Fruit fly (Drosophila melanogaster): ENCODE data around the gene Root.

The Root gene

DNA sequence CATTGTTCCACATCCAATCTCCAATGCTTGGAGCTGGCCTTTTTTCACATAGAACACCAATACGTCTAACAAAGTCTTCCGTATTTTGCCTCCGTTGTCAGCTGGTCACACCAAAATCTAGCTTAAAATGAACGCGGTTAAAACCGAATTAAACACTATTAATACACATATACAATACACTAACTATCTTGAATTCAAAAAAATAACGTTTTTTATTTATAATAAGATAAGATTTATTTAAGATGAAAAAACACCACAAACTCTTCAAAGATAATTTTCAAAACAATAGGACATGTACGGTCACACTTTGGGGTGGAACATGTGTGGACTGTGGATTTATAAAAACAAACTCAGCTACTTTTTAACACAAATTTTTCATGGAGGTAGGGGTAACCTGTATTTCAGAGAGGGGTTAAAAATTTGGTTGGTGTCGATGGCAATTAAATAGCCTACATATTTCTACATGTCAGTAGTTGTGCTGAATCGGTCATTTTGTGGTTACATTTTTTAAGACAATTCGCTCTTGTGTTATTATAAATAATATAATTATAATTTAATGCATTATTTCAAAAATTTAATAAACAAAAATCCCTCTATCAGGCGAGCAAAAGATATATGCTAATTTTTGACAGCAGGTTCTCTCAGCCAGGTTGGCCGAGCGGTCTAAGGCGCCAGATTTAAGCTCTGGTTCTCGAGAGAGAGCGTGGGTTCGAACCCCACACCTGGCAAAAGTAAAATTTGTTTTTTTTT lies 591 bp upstream of the Root start, which contains the start of gene CG13605 (continued):
- TF ChIP-seq Blimp-1 (GFP tag; optimal IDR thresholded peaks at IDR 0.05) (peak; percentile 18), Met (GFP tag; optimal IDR thresholded peaks at IDR 0.05) (peak; percentile 71), Hr39 (GFP tag; optimal IDR thresholded peaks at IDR 0.05) (peak; percentile 67), CG6163 (GFP tag; IDR thresholded peaks at IDR 0.05) (peak; percentile 60; the same call in 2 of the 3 replicates), fkh (GFP tag; optimal IDR thresholded peaks at IDR 0.05) (peak; percentile 6), salr (GFP tag; optimal IDR thresholded peaks at IDR 0.05) (peak in 1 of 2 experiments; percentile 5), lz (GFP tag; optimal IDR thresholded peaks at IDR 0.05) (peak; percentile 53), OdsH (GFP tag; optimal IDR thresholded peaks at IDR 0.05) (peak; percentile 76), CG8632 (GFP tag; optimal IDR thresholded peaks at IDR 0.05) (peak; percentile 62), Ets21C (GFP tag; optimal IDR thresholded peaks at IDR 0.05) (peak; percentile 37), Ets96B (tag; optimal IDR thresholded peaks at IDR 0.05) (peak; percentile 48), Hr38 (GFP tag; optimal IDR thresholded peaks at IDR 0.05) (no peak), Sox102F (GFP tag; optimal IDR thresholded peaks at IDR 0.05) (peak; percentile 71), CG4318 (GFP tag; optimal IDR thresholded peaks at IDR 0.05) (peak; percentile 43), dac (GFP tag; optimal IDR thresholded peaks at IDR 0.05) (peak; percentile 25), vri (GFP tag; optimal IDR thresholded peaks at IDR 0.05) (peak; percentile 65), CG10669 (GFP tag; optimal IDR thresholded peaks at IDR 0.05) (peak; percentile 33), CG6854 (GFP tag; optimal IDR thresholded peaks at IDR 0.05) (peak; percentile 69), Eip75B (GFP tag; optimal IDR thresholded peaks at IDR 0.05) (peak; percentile 51), CG9139 (GFP tag; optimal IDR thresholded peaks at IDR 0.05) (no peak), Lpt (GFP tag; optimal IDR thresholded peaks at IDR 0.05) (peak; percentile 33), CG7368 (GFP tag; optimal IDR thresholded peaks at IDR 0.05) (peak; percentile 57), dsx (GFP tag; optimal IDR thresholded peaks at IDR 0.05; ENCODE audit: poor library complexity, severe bottlenecking) (peak; percentile 81), CG32006 (GFP tag; optimal IDR thresholded peaks at IDR 0.05) (peak; percentile 66), fd85E (GFP tag; optimal IDR thresholded peaks at IDR 0.05) (peak; percentile 40)

DNA sequence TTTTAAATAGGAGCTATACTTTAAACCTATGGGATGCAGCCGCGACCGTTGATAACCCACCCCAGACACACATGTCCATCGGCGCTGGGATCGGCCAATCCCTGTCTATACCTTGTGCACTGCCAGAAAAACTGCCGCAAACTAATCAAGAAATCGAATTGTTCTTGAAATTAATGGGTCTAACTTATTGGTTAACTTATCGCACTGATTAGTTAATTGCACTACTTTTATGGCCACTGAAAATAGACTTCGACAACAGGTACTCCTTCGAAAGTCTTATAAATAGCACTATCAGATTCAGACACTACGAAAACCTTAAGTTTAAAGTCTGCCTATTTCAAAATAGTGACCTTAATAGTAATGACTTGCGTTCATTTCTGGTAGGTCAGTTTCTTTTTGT lies 3.1 kb downstream of the Root start, which contains the start of gene CG13607:
Gene CG13607, minus strand, starts transcription at position 143 of the 400 bp plus-strand sequence.
- TF ChIP-seq Smox (GFP tag; optimal IDR thresholded peaks at IDR 0.05) (no peak), esn (GFP tag; optimal IDR thresholded peaks at IDR 0.05) (peak; percentile 1), svp (GFP tag) (peak; percentile 89), Eip78C (GFP tag) (peak; percentile 67), CG32006 (GFP tag; optimal IDR thresholded peaks at IDR 0.05) (peak; percentile 45)

DNA sequence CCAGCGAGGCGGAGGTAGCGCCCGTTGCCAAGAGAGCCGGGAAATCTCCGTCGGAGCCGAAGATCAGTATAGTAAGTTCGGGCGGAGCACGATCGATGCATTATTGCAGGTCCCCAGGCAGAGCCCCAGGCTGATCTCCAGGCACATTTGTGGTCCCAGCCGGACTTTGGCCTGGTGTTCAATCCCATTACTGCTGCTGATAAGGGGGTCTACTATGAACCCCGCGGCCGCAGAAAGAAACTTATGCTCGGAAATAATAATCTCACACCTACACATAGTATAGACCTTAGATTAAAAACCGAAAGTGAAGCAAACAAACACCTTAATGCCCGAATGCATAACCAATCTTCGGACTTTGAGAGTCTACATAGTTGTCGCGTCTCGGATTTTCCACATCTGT lies 3.9 kb downstream of the Root start:
- TF ChIP-seq esn (GFP tag; optimal IDR thresholded peaks at IDR 0.05) (no peak), dac (GFP tag; optimal IDR thresholded peaks at IDR 0.05) (no peak), fd59A (GFP tag; optimal IDR thresholded peaks at IDR 0.05) (no peak), CG3032 (tag; optimal IDR thresholded peaks at IDR 0.05) (no peak), CG6276 (GFP tag; optimal IDR thresholded peaks at IDR 0.05) (peak; percentile 59), CG6808 (GFP tag; optimal IDR thresholded peaks at IDR 0.05) (peak; percentile 67), net (GFP tag; optimal IDR thresholded peaks at IDR 0.05) (no peak), Sox14 (GFP tag; optimal IDR thresholded peaks at IDR 0.05) (no peak), Smox (GFP tag; optimal IDR thresholded peaks at IDR 0.05) (no peak), CG9139 (GFP tag; optimal IDR thresholded peaks at IDR 0.05) (peak; percentile 33), CG10669 (GFP tag; optimal IDR thresholded peaks at IDR 0.05) (peak; percentile 16), OdsH (GFP tag; optimal IDR thresholded peaks at IDR 0.05) (no peak), Sox102F (GFP tag; optimal IDR thresholded peaks at IDR 0.05) (no peak), salr (GFP tag; optimal IDR thresholded peaks at IDR 0.05) (no peak), spab (GFP tag; optimal IDR thresholded peaks at IDR 0.05) (peak; percentile 12), svp (GFP tag) (peak; percentile 98), ss (GFP tag; optimal IDR thresholded peaks at IDR 0.05) (peak; percentile 67 to 68), acj6 (GFP tag; optimal IDR thresholded peaks at IDR 0.05) (no peak), Hr38 (GFP tag; optimal IDR thresholded peaks at IDR 0.05) (no peak), CG15336 (GFP tag; IDR thresholded peaks at IDR 0.05) (0 out of 2 replicates have a peak, but pooled peaks have one; percentile 16), CG16779 (tag; optimal IDR thresholded peaks at IDR 0.05) (peak; percentile 25), Met (GFP tag; optimal IDR thresholded peaks at IDR 0.05) (no peak), CG1621 (tag; optimal IDR thresholded peaks at IDR 0.05) (peak; percentile 19), Eip78C (GFP tag) (peak; percentile 50), CG6854 (GFP tag; optimal IDR thresholded peaks at IDR 0.05) (peak; percentile 13)

Data from whole organism, prepupa.